Worm (Caenorhabditis elegans) whole organism, late embryonic: ENCODE results near the gene clec-246.

Source experiments
- F13H6.1 ChIP-seq: sonication (generic microtip); optimal IDR thresholded peaks from 2 replicates; lab custom pipeline; 2016; ENCODE audit warnings: missing genetic modification characterization, missing compliant biosample characterization
- ama-1 ChIP-seq: fragments of 150-350 bp; optimal IDR thresholded peaks from 2 replicates; lab custom pipeline; 2014
- ceh-14 ChIP-seq: sonication (generic microtip); optimal IDR thresholded peaks from 2 replicates; lab custom pipeline; 2016; ENCODE audit warnings: missing genotype, missing genetic modification characterization, missing compliant biosample characterization
- ceh-18 ChIP-seq: sonication (generic microtip); optimal IDR thresholded peaks from 2 replicates; lab custom pipeline; 2016; ENCODE audit warnings: missing genetic modification characterization, missing compliant biosample characterization
- ceh-19 ChIP-seq: fragments of 200-800 bp; sonication (Bioruptor generic); optimal IDR thresholded peaks from 2 replicates; lab custom pipeline; 2018; ENCODE audit warnings: mild to moderate bottlenecking, missing genetic modification characterization, missing compliant biosample characterization
- ceh-2 ChIP-seq: sonication (generic microtip); optimal IDR thresholded peaks from 2 replicates; lab custom pipeline; 2016; ENCODE audit warnings: missing genotype, missing genetic modification characterization, missing compliant biosample characterization
- ceh-30 ChIP-seq: fragments of 150-350 bp; optimal IDR thresholded peaks from 2 replicates; lab custom pipeline; 2014; ENCODE audit warnings: missing biosample characterization, missing genetic modification characterization
- ceh-6 ChIP-seq: fragments of 200-800 bp; sonication (Bioruptor generic); optimal IDR thresholded peaks from 2 replicates; lab custom pipeline; 2018; ENCODE audit warnings: mild to moderate bottlenecking, missing genetic modification characterization, missing compliant biosample characterization
- ceh-9 ChIP-seq: sonication (generic microtip); optimal IDR thresholded peaks from 2 replicates; lab custom pipeline; 2016; ENCODE audit warnings: mild to moderate bottlenecking, missing genetic modification characterization, inconsistent platforms, missing compliant biosample characterization
- che-1 ChIP-seq: sonication (generic microtip); optimal IDR thresholded peaks from 2 replicates; lab custom pipeline; 2016; ENCODE audit warnings: mild to moderate bottlenecking, missing genetic modification characterization, missing compliant biosample characterization
- dmd-4 ChIP-seq: sonication (generic microtip); optimal IDR thresholded peaks from 2 replicates; lab custom pipeline; 2016; ENCODE audit warnings: borderline replicate concordance, missing genetic modification characterization, missing compliant biosample characterization
- dve-1 ChIP-seq: sonication (generic microtip); optimal IDR thresholded peaks from 2 replicates; lab custom pipeline; 2017; ENCODE audit warnings: antibody characterized with exemption, mild to moderate bottlenecking, missing genetic modification characterization, missing compliant biosample characterization
- elt-2 ChIP-seq: sonication (generic microtip); optimal IDR thresholded peaks from 2 replicates; lab custom pipeline; 2016; ENCODE audit warnings: missing genetic modification reagents, missing genetic modification characterization, missing compliant biosample characterization
- elt-4 ChIP-seq: sonication (generic microtip); optimal IDR thresholded peaks from 2 replicates; lab custom pipeline; 2016; ENCODE audit warnings: missing genetic modification characterization, missing compliant biosample characterization
- fax-1 ChIP-seq: sonication (generic microtip); optimal IDR thresholded peaks from 2 replicates; lab custom pipeline; 2016; ENCODE audit warnings: missing genotype, missing genetic modification characterization, missing compliant biosample characterization
- fkh-6 ChIP-seq: sonication (generic microtip); optimal IDR thresholded peaks from 2 replicates; lab custom pipeline; 2016; ENCODE audit warnings: missing genetic modification characterization, missing compliant biosample characterization
- gmeb-2 ChIP-seq: sonication (generic microtip); optimal IDR thresholded peaks from 2 replicates; lab custom pipeline; 2016; ENCODE audit warnings: missing genetic modification characterization, inconsistent platforms, missing compliant biosample characterization
- hlh-15 ChIP-seq: sonication (generic microtip); optimal IDR thresholded peaks from 2 replicates; lab custom pipeline; 2016; ENCODE audit warnings: missing genetic modification characterization, missing compliant biosample characterization
- lin-11 ChIP-seq: fragments of 200-800 bp; sonication (Bioruptor generic); optimal IDR thresholded peaks from 2 replicates; lab custom pipeline; 2018; ENCODE audit warnings: mild to moderate bottlenecking, missing genetic modification characterization, missing compliant biosample characterization
- nhr-11 ChIP-seq: fragments of 150-350 bp; optimal IDR thresholded peaks from 2 replicates; lab custom pipeline; 2014; ENCODE audit warnings: missing biosample characterization, missing genetic modification characterization
- npax-4 ChIP-seq: sonication (generic microtip); optimal IDR thresholded peaks from 2 replicates; lab custom pipeline; 2016; ENCODE audit warnings: missing genetic modification characterization, missing compliant biosample characterization
- odd-2 ChIP-seq: sonication (generic microtip); optimal IDR thresholded peaks from 2 replicates; lab custom pipeline; 2017; ENCODE audit warnings: antibody characterized with exemption, mild to moderate bottlenecking, missing genetic modification characterization, missing compliant biosample characterization
- pag-3 ChIP-seq: sonication (generic microtip); optimal IDR thresholded peaks from 2 replicates; lab custom pipeline; 2016; ENCODE audit warnings: missing compliant biosample characterization, missing genetic modification characterization, borderline replicate concordance
- pat-9 ChIP-seq: fragments of 200-800 bp; sonication (Bioruptor generic); optimal IDR thresholded peaks from 2 replicates; lab custom pipeline; 2018; ENCODE audit warnings: mild to moderate bottlenecking, missing genetic modification characterization, moderate library complexity, missing compliant biosample characterization
- pha-4 ChIP-seq: fragments of 150-350 bp; optimal IDR thresholded peaks from 2 replicates; lab custom pipeline; 2018; ENCODE audit warnings: missing biosample characterization, missing genetic modification reagents, missing genetic modification characterization
- pqm-1 ChIP-seq: sonication (generic microtip); optimal IDR thresholded peaks from 2 replicates; lab custom pipeline; 2016; ENCODE audit warnings: missing genetic modification characterization, missing compliant biosample characterization
- pros-1 ChIP-seq: fragments of 150-350 bp; optimal IDR thresholded peaks from 2 replicates; lab custom pipeline; 2014; ENCODE audit warnings: missing biosample characterization, missing genetic modification reagents, missing genetic modification characterization
- ref-2 ChIP-seq: sonication (generic microtip); optimal IDR thresholded peaks from 2 replicates; lab custom pipeline; 2016; ENCODE audit warnings: missing genetic modification characterization, missing compliant biosample characterization
- sox-4 ChIP-seq: sonication (generic microtip); optimal IDR thresholded peaks from 2 replicates; lab custom pipeline; 2017; ENCODE audit warnings: mild to moderate bottlenecking, missing genetic modification characterization, inconsistent platforms, missing compliant biosample characterization
- syd-9 ChIP-seq: sonication (generic microtip); optimal IDR thresholded peaks from 2 replicates; lab custom pipeline; 2016; ENCODE audit warnings: mild to moderate bottlenecking, missing genetic modification characterization, moderate library complexity, missing compliant biosample characterization
- tbx-2 ChIP-seq: sonication (generic microtip); optimal IDR thresholded peaks from 2 replicates; lab custom pipeline; 2016; ENCODE audit warnings: missing genetic modification characterization, missing compliant biosample characterization
- tbx-7 ChIP-seq: sonication (generic microtip); optimal IDR thresholded peaks from 2 replicates; lab custom pipeline; 2016; ENCODE audit warnings: missing genotype, missing genetic modification characterization, missing compliant biosample characterization
- ztf-16 ChIP-seq: sonication (generic microtip); optimal IDR thresholded peaks from 2 replicates; lab custom pipeline; 2017; ENCODE audit warnings: missing genetic modification characterization, missing compliant biosample characterization

The clec-246 gene

DNA sequence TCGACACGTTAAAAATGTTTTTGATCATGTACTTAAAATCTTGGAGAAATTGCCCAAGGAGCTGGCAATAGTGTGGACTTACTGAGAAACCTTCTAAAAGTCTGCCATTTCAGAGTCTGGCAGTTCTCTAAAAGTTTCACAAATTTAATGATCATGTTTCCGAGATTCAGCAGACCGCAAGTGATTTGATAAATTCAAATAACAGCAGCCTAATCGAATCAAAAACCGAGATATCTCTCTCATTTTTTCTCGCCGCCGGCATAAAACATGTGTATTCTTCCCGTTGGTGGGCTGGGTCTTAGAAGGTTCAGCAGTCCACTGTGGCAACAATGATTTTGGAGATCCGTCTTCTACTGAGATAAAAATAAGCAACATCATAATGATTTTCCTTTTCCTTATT is at the start of gene clec-246:
clec-246 (plus strand) TSS at position 301 of the 400 bp plus-strand sequence.
- TF ChIP-seq ztf-16 (tag; lab: Kevin White, UChicago) (no peak), elt-4 (tag; lab: Kevin White, UChicago) (no peak), ref-2 (tag; lab: Kevin White, UChicago) (no peak), odd-2 (tag; lab: Kevin White, UChicago) (no peak), fkh-6 (tag; lab: Kevin White, UChicago) (no peak), pag-3 (tag; lab: Kevin White, UChicago) (no peak), ceh-19 (GFP tag; lab: Kevin White, UChicago) (no peak)

DNA sequence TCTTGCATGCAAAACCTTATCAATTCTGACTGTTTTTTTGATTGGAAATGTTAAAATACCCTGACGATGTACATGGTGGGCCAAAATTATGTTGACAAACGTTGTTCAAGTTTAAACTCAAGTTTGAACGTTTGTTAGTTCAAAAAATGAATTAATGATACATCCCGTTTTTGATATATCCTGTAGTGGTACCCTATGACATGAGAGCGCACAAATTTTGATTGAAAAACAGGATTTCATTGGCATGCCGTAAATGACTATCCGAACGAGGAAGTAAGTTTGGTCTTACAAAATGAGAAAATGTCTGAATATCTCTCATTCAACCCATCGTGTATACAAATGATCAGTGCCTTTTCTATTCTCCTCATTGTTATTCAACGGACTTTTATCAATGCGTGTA is 48.1 kb upstream of the clec-246 start, which contains the start of gene Y37H2A.11:
Y37H2A.11 (plus strand) TSS at position 301 of the 400 bp plus-strand sequence.
- TF ChIP-seq tbx-2 (tag; lab: Kevin White, UChicago) (no peak), sox-4 (tag; lab: Kevin White, UChicago) (no peak), lin-11 (tag; lab: Kevin White, UChicago) (no peak), ceh-30 (no peak), dmd-4 (no peak), pqm-1 (tag; lab: Kevin White, UChicago) (no peak), ceh-2 (tag; lab: Kevin White, UChicago) (no peak), gmeb-2 (tag; lab: Kevin White, UChicago) (no peak), elt-4 (tag; lab: Kevin White, UChicago) (no peak), pat-9 (no peak), ama-1 (lab: Kevin White, UChicago) (no peak), nhr-11 (tag; lab: Kevin White, UChicago) (no peak), pha-4 (no peak), elt-2 (tag; lab: Kevin White, UChicago) (no peak)

ce11 chrV:18142549-18142948 is 46.7 kb upstream of the clec-246 start, which contains the start of gene Y37H2A.13:
Gene Y37H2A.13, plus strand, starts transcription at chrV:18142849.
- no peak for TF ChIP-seq elt-4 (tag; lab: Kevin White, UChicago)
- no peak for TF ChIP-seq tbx-7 (tag; lab: Kevin White, UChicago)
- no peak for TF ChIP-seq hlh-15 (tag; lab: Kevin White, UChicago)
- TF ChIP-seq nhr-11 (tag; lab: Kevin White, UChicago), result no peak
- TF ChIP-seq pat-9, result no peak

- TF ChIP-seq tbx-7 (tag; lab: Kevin White, UChicago) (no peak), ceh-19 (GFP tag; lab: Kevin White, UChicago) (no peak), dmd-4 (no peak)
Measured at ce11 chrV:18143445-18143844, 45.8 kb upstream of the clec-246 start, which contains the start of gene Y37H2A.14. Gene Y37H2A.14, plus strand, starts transcription at chrV:18143745.

- TF ChIP-seq pros-1 (tag; lab: Kevin White, UChicago) (no peak), ceh-14 (tag; lab: Kevin White, UChicago) (no peak), fax-1 (tag; lab: Kevin White, UChicago) (no peak), che-1 (tag; lab: Kevin White, UChicago) (no peak), ama-1 (lab: Kevin White, UChicago) (no peak), pqm-1 (tag; lab: Kevin White, UChicago) (no peak), tbx-2 (tag; lab: Kevin White, UChicago) (no peak), dve-1 (tag; lab: Kevin White, UChicago) (no peak), ceh-18 (no peak), npax-4 (tag; lab: Kevin White, UChicago) (no peak), ref-2 (tag; lab: Kevin White, UChicago) (no peak), ceh-9 (tag; lab: Kevin White, UChicago) (no peak), nhr-11 (tag; lab: Kevin White, UChicago) (no peak), F13H6.1 (tag; lab: Kevin White, UChicago) (no peak), syd-9 (no peak), ceh-6 (no peak)
- TF ChIP-seq, all 69 proteins: peak for 0
Measured at ce11 chrV:18144442-18144841, 44.8 kb upstream of the clec-246 start.
